Worm (Caenorhabditis elegans) whole organism, L4/young adult: ENCODE results near the gene hsp-6.

Experiments used
- W03F9.2 ChIP-seq: fragments of 150-350 bp; optimal IDR thresholded peaks from 2 replicates; lab custom pipeline; 2014; ENCODE audit warnings: missing biosample characterization, missing genetic modification characterization
- dao-5 ChIP-seq: sonication (generic microtip); optimal IDR thresholded peaks from 2 replicates; lab custom pipeline; 2016; ENCODE audit warnings: missing genotype, missing genetic modification characterization, moderate library complexity, missing compliant biosample characterization
- him-1 ChIP-seq: sonication (generic microtip); optimal IDR thresholded peaks from 2 replicates; lab custom pipeline; 2016; ENCODE audit warnings: missing genotype, missing genetic modification reagents, missing genetic modification characterization, missing compliant biosample characterization

DNA sequence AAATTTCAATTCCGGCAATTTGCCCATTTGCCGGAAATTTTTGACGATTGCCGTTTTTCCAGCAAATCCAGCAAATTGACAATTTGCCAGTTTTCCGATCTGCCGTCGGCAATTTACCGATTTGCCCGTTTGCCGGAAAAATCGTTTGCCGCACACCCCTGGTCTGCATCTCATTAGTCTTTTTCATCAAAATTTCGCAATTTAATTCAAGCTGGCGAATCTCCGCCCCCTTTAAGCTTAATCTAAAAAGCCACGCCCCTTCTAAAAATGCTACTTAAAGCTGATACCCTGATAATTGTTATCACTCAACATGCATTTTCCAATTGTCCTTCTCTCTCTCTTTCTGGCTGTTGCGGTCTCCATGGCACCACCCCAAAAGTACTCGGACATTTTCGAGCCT, 43.2 kb downstream of the hsp-6 start, which contains the start of gene Y60C6A.1:
- no peak for TF ChIP-seq him-1 (tag; lab: Kevin White, UChicago)
- TF ChIP-seq W03F9.2, result no peak
- TF ChIP-seq dao-5 (tag; lab: Kevin White, UChicago), result no peak
